Fruit fly (Drosophila melanogaster) whole organism, embryonic: ENCODE data around the gene CG14537.

Source experiments
- Antp ChIP-seq: fragments of 200-800 bp; sonication (Bioruptor generic); optimal IDR thresholded peaks from 3 replicates; lab custom pipeline; 2016; ENCODE audit warnings: missing biosample characterization, missing genetic modification characterization
- BEAF-32 ChIP-seq: fragments of 200-800 bp; sonication (Bioruptor generic); optimal IDR thresholded peaks from 3 replicates; lab custom pipeline; 2017; ENCODE audit warnings: missing biosample characterization, missing genetic modification characterization, mild to moderate bottlenecking, moderate library complexity, missing genetic modification reagents
- Bteb2 ChIP-seq: fragments of 200-800 bp; sonication (Bioruptor generic); optimal IDR thresholded peaks from 2 replicates; lab custom pipeline; 2016; ENCODE audit warnings: missing biosample characterization, missing genetic modification characterization
- CG12769 ChIP-seq: fragments of 200-800 bp; sonication (Bioruptor generic); optimal IDR thresholded peaks from 2 replicates; lab custom pipeline; 2019; ENCODE audit warnings: missing biosample characterization, mild to moderate bottlenecking, missing genetic modification characterization, moderate library complexity
- CG12942 ChIP-seq: fragments of 200-800 bp; sonication (Bioruptor generic); optimal IDR thresholded peaks from 3 replicates; lab custom pipeline; 2016; ENCODE audit warnings: missing biosample characterization, missing genetic modification characterization
- CG13424 ChIP-seq: fragments of 200-800 bp; sonication (Bioruptor generic); optimal IDR thresholded peaks from 2 replicates; lab custom pipeline; 2019; ENCODE audit warnings: missing biosample characterization, mild to moderate bottlenecking, missing genetic modification characterization, moderate library complexity
- CG13624 ChIP-seq: fragments of 200-800 bp; sonication (Bioruptor generic); optimal IDR thresholded peaks from 2 replicates; lab custom pipeline; 2016; ENCODE audit warnings: missing biosample characterization, missing genetic modification characterization
- CG13894 ChIP-seq: fragments of 200-800 bp; sonication (Bioruptor generic); optimal IDR thresholded peaks from 3 replicates; lab custom pipeline; 2018; ENCODE audit warnings: missing biosample characterization, mild to moderate bottlenecking, missing genetic modification characterization, moderate library complexity
- CG15514 ChIP-seq: fragments of 200-800 bp; sonication (Bioruptor generic); optimal IDR thresholded peaks from 3 replicates; lab custom pipeline; 2017; ENCODE audit warnings: missing biosample characterization, missing genetic modification characterization, mild to moderate bottlenecking, moderate library complexity, missing genetic modification reagents
- CG16863 ChIP-seq: fragments of 200-800 bp; sonication (Bioruptor generic); optimal IDR thresholded peaks from 3 replicates; lab custom pipeline; 2016; ENCODE audit warnings: missing biosample characterization, missing genetic modification characterization
- CG17829 ChIP-seq: fragments of 200-800 bp; optimal IDR thresholded peaks from 2 replicates; lab custom pipeline; 2019; ENCODE audit warnings: missing biosample characterization, mild to moderate bottlenecking, missing genetic modification characterization, moderate library complexity
- CG18599 ChIP-seq: fragments of 200-800 bp; sonication (Bioruptor generic); optimal IDR thresholded peaks from 3 replicates; lab custom pipeline; 2017; ENCODE audit warnings: missing biosample characterization, missing genetic modification characterization, mild to moderate bottlenecking, moderate library complexity, missing genetic modification reagents
- CG2202 ChIP-seq: fragments of 200-800 bp; sonication (Bioruptor generic); optimal IDR thresholded peaks from 2 replicates; lab custom pipeline; 2018; ENCODE audit warnings: missing biosample characterization, mild to moderate bottlenecking, missing genetic modification characterization
- CG2712 ChIP-seq: fragments of 200-800 bp; optimal IDR thresholded peaks from 3 replicates; lab custom pipeline; 2019; ENCODE audit warnings: missing biosample characterization, mild to moderate bottlenecking, missing genetic modification characterization, moderate library complexity
- CG2875 ChIP-seq: fragments of 200-800 bp; sonication (Bioruptor generic); optimal IDR thresholded peaks from 2 replicates; lab custom pipeline; 2017; ENCODE audit warnings: missing biosample characterization, mild to moderate bottlenecking, missing genetic modification characterization, missing genetic modification reagents
- CG31224 ChIP-seq: fragments of 200-800 bp; sonication (Bioruptor generic); IDR thresholded peaks from 2 replicates; pipeline ENCODE4 v1.3.6; 2022; ENCODE audit warnings: missing biosample characterization, missing genetic modification characterization
- CG33557 ChIP-seq: fragments of 200-800 bp; sonication (Bioruptor generic); optimal IDR thresholded peaks from 2 replicates; lab custom pipeline; 2019; ENCODE audit warnings: missing biosample characterization, mild to moderate bottlenecking, missing genetic modification characterization, moderate library complexity
- CG3995 ChIP-seq: fragments of 200-800 bp; sonication (Bioruptor generic); optimal IDR thresholded peaks from 3 replicates; lab custom pipeline; 2016; ENCODE audit warnings: missing biosample characterization, missing genetic modification characterization
- CG4328 ChIP-seq: fragments of 200-800 bp; sonication (Bioruptor generic); optimal IDR thresholded peaks from 3 replicates; lab custom pipeline; 2017; ENCODE audit warnings: missing biosample characterization, missing genetic modification reagents, missing genetic modification characterization
- CG6175 ChIP-seq: fragments of 200-800 bp; sonication (Bioruptor generic); IDR thresholded peaks from 3 replicates; pipeline ENCODE4 v1.3.6; 2022; ENCODE audit warnings: missing biosample characterization, missing genetic modification characterization
- CG8290 ChIP-seq, 3 experiments: fragments of 200-800 bp; sonication (Bioruptor generic); optimal IDR thresholded peaks; 2 replicates each; lab custom pipeline; 2016 to 2019; ENCODE audit warnings: missing biosample characterization in 3 of 3, missing genetic modification characterization in 3 of 3, mild to moderate bottlenecking in 2 of 3, moderate library complexity in 1 of 3
- Camta ChIP-seq: fragments of 200-800 bp; sonication (Bioruptor generic); optimal IDR thresholded peaks from 2 replicates; lab custom pipeline; 2016; ENCODE audit warnings: missing biosample characterization, missing genetic modification characterization
- CoRest ChIP-seq: fragments of 200-800 bp; sonication (Bioruptor generic); optimal IDR thresholded peaks from 3 replicates; lab custom pipeline; 2018; ENCODE audit warnings: missing biosample characterization, mild to moderate bottlenecking, missing genetic modification characterization, moderate library complexity
- CrebB ChIP-seq: fragments of 200-800 bp; sonication (Bioruptor generic); optimal IDR thresholded peaks from 3 replicates; lab custom pipeline; 2018; ENCODE audit warnings: missing biosample characterization, mild to moderate bottlenecking, missing genetic modification characterization
- Ets97D ChIP-seq: fragments of 200-800 bp; sonication (Bioruptor generic); optimal IDR thresholded peaks from 3 replicates; lab custom pipeline; 2016; ENCODE audit warnings: missing biosample characterization, missing genetic modification characterization
- Gug ChIP-seq: fragments of 200-800 bp; sonication (Bioruptor generic); IDR thresholded peaks from 4 replicates; pipeline ENCODE4 v1.3.6; 2022; ENCODE audit warnings: missing biosample characterization, missing genetic modification characterization
- H15 ChIP-seq: fragments of 200-800 bp; sonication (Bioruptor generic); IDR thresholded peaks from 3 replicates; pipeline ENCODE4 v1.3.6; 2022; ENCODE audit warnings: missing biosample characterization, missing genetic modification characterization
- HHEX ChIP-seq: fragments of 200-800 bp; sonication (Bioruptor generic); optimal IDR thresholded peaks from 3 replicates; lab custom pipeline; 2017; ENCODE audit warnings: missing biosample characterization, mild to moderate bottlenecking, missing genetic modification characterization, missing genetic modification reagents
- HmgD ChIP-seq: fragments of 200-800 bp; sonication (Bioruptor generic); optimal IDR thresholded peaks from 3 replicates; lab custom pipeline; 2016; ENCODE audit warnings: missing biosample characterization, missing genetic modification characterization
- Max ChIP-seq: fragments of 200-800 bp; sonication (Bioruptor generic); optimal IDR thresholded peaks from 2 replicates; lab custom pipeline; 2016; ENCODE audit warnings: missing biosample characterization, mild to moderate bottlenecking, missing genetic modification characterization
- NK7.1 ChIP-seq: fragments of 200-800 bp; sonication (Bioruptor generic); optimal IDR thresholded peaks from 3 replicates; lab custom pipeline; 2016; ENCODE audit warnings: missing biosample characterization, missing genetic modification characterization
- Nf-YC ChIP-seq: fragments of 200-800 bp; optimal IDR thresholded peaks from 3 replicates; lab custom pipeline; 2019; ENCODE audit warnings: missing biosample characterization, mild to moderate bottlenecking, missing genetic modification characterization, moderate library complexity
- Sry-β ChIP-seq: fragments of 200-800 bp; sonication (Bioruptor generic); optimal IDR thresholded peaks from 2 replicates; lab custom pipeline; 2018; ENCODE audit warnings: missing biosample characterization, mild to moderate bottlenecking, missing genetic modification characterization, moderate library complexity
- bigmax ChIP-seq: fragments of 200-800 bp; sonication (Bioruptor generic); optimal IDR thresholded peaks from 2 replicates; lab custom pipeline; 2018; ENCODE audit warnings: missing biosample characterization, mild to moderate bottlenecking, missing genetic modification characterization
- bsh ChIP-seq, 2 experiments: fragments of 200-800 bp; sonication (Bioruptor generic); optimal IDR thresholded peaks; 2 replicates each; lab custom pipeline; 2017 to 2018; ENCODE audit warnings: mild to moderate bottlenecking in 2 of 2, missing biosample characterization in 2 of 2, missing genetic modification characterization in 2 of 2, moderate library complexity in 1 of 2
- cato ChIP-seq: fragments of 200-800 bp; sonication (Bioruptor generic); optimal IDR thresholded peaks from 2 replicates; lab custom pipeline; 2016; ENCODE audit warnings: missing biosample characterization, missing genetic modification characterization, borderline replicate concordance
- corto ChIP-seq: fragments of 200-800 bp; sonication (Bioruptor generic); optimal IDR thresholded peaks from 2 replicates; lab custom pipeline; 2016; ENCODE audit warnings: missing biosample characterization, mild to moderate bottlenecking, missing genetic modification characterization, moderate library complexity
- disco-r ChIP-seq: fragments of 200-800 bp; sonication (Bioruptor generic); optimal IDR thresholded peaks from 2 replicates; lab custom pipeline; 2016; ENCODE audit warnings: missing biosample characterization, missing genetic modification characterization
- gfzf ChIP-seq: fragments of 200-800 bp; sonication (Bioruptor generic); optimal IDR thresholded peaks from 2 replicates; lab custom pipeline; 2016; ENCODE audit warnings: missing biosample characterization, mild to moderate bottlenecking, missing genetic modification characterization, moderate library complexity
- ind ChIP-seq: fragments of 200-800 bp; sonication (Bioruptor generic); optimal IDR thresholded peaks from 3 replicates; lab custom pipeline; 2016; ENCODE audit warnings: missing biosample characterization, missing genetic modification characterization
- kni ChIP-seq: fragments of 200-800 bp; sonication (Bioruptor generic); optimal IDR thresholded peaks from 3 replicates; lab custom pipeline; 2017; ENCODE audit warnings: mild to moderate bottlenecking, missing biosample characterization, missing genetic modification reagents, missing genetic modification characterization
- lov ChIP-seq, 2 experiments: fragments of 200-800 bp in 1 of 2; fragments of >200 bp in 1 of 2; sonication (Bioruptor generic) in 1 of 2; IDR thresholded peaks in 1 of 2; optimal IDR thresholded peaks in 1 of 2; 2 replicates in 1 of 2; 3 replicates in 1 of 2; pipeline versions ENCODE4 v1.3.6 to Lab custom; 2017 to 2022; ENCODE audit warnings: missing biosample characterization in 1 of 2, missing genetic modification characterization in 1 of 2
- mirr ChIP-seq: fragments of 200-800 bp; sonication (Bioruptor generic); optimal IDR thresholded peaks from 3 replicates; lab custom pipeline; 2018; ENCODE audit warnings: missing biosample characterization, mild to moderate bottlenecking, missing genetic modification characterization
- mld ChIP-seq: fragments of 200-800 bp; sonication (Bioruptor generic); IDR thresholded peaks from 3 replicates; pipeline ENCODE4 v1.3.6; 2022; ENCODE audit warnings: missing biosample characterization, missing genetic modification characterization; ENCODE audit not compliant: partially characterized antibody
- pfk ChIP-seq: fragments of 200-800 bp; sonication (Bioruptor generic); optimal IDR thresholded peaks from 2 replicates; lab custom pipeline; 2018; ENCODE audit warnings: missing biosample characterization, mild to moderate bottlenecking, missing genetic modification characterization, moderate library complexity
- phol ChIP-seq: fragments of 200-800 bp; sonication (Bioruptor generic); optimal IDR thresholded peaks from 3 replicates; lab custom pipeline; 2018; ENCODE audit warnings: missing biosample characterization, mild to moderate bottlenecking, missing genetic modification characterization, moderate library complexity
- schlank ChIP-seq: fragments of 200-800 bp; sonication (Bioruptor generic); optimal IDR thresholded peaks from 2 replicates; lab custom pipeline; 2018; ENCODE audit warnings: missing biosample characterization, mild to moderate bottlenecking, missing genetic modification characterization

CG14537 gene

DNA sequence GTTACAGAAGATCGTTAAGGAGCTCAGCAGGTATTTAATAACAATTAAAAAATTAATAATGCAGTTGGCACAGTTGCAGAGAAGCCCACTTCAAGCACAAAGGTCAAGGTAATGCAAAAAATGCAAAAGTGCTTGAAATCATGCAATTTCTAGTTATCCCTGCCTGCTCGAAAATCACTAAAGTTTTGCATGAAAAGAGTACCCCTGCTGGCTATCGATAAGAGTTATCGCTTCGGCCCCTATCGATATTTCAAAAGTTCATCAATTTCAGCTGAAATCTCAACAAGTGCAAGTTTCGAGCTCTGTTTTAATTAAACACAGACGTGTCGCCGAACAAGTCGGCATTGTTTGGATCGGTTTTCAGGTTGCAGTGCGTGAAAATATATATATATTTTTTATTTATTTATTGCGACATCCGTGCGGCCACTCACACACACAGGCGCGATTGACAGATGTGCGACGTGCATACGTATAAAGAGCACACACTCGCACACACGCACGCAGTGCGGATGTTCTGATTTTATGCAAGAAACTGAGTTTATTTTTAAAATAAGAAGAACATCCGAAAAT lies 18.9 kb upstream of the CG14537 start (continued):
- peak; percentile 55 for TF ChIP-seq CG4328 (GFP tag; lab: Kevin White, UChicago)
- TF ChIP-seq CG17829 (tag; lab: Kevin White, UChicago), result peak; percentile 65
- peak; percentile 58 for TF ChIP-seq CG13424 (tag; lab: Kevin White, UChicago)
- peak; percentile 65 for TF ChIP-seq CG2712 (tag; lab: Kevin White, UChicago)
- peak; percentile 53 for TF ChIP-seq CG16863 (GFP tag; lab: Kevin White, UChicago)
- TF ChIP-seq mirr (GFP tag; lab: Kevin White, UChicago), result peak; percentile 33
- TF ChIP-seq HHEX, result peak; percentile 53
- peak; percentile 27 for TF ChIP-seq HmgD (GFP tag; lab: Kevin White, UChicago)
- TF ChIP-seq Max (GFP tag; lab: Kevin White, UChicago), result peak; percentile 58
- peak; percentile 31; the same call in 1 of the 4 replicates for TF ChIP-seq Gug
- peak; percentile 86 for TF ChIP-seq Ets97D (GFP tag; lab: Kevin White, UChicago)
- TF ChIP-seq Bteb2 (GFP tag; lab: Kevin White, UChicago), result no peak
- peak; percentile 8 for TF ChIP-seq CG8290 (GFP tag; optimal IDR thresholded peaks at IDR 0.05; lab: Kevin White, UChicago)
- TF ChIP-seq CG8290 (tag; optimal IDR thresholded peaks at IDR 0.05; lab: Kevin White, UChicago), result no peak
- TF ChIP-seq BEAF-32 (GFP tag; lab: Kevin White, UChicago), result peak; percentile 85
- peak; percentile 39 for TF ChIP-seq CG2875 (GFP tag; lab: Kevin White, UChicago)
- TF ChIP-seq CG12942 (GFP tag; lab: Kevin White, UChicago), result peak; percentile 15
- TF ChIP-seq disco-r, result no peak
- TF ChIP-seq CG13624 (GFP tag; lab: Kevin White, UChicago), result peak; percentile 62
- peak; percentile 60 for TF ChIP-seq CoRest (tag; lab: Kevin White, UChicago)
- TF ChIP-seq cato (GFP tag; lab: Kevin White, UChicago), result no peak
- TF ChIP-seq H15 (GFP tag; lab: Robert Waterston, UW), result peak; percentile 48; the same call in 1 of the 3 replicates
- peak; percentile 36 for TF ChIP-seq NK7.1 (GFP tag; lab: Kevin White, UChicago)
- peak; percentile 61 for TF ChIP-seq Nf-YC
- TF ChIP-seq CG18599, result peak; percentile 73
- TF ChIP-seq schlank (tag; lab: Kevin White, UChicago), result peak; percentile 4
- no peak for TF ChIP-seq lov (optimal IDR thresholded peaks at IDR 0.05; lab: Kevin White, UChicago)
- TF ChIP-seq lov (GFP tag; IDR thresholded peaks at IDR 0.05; lab: Robert Waterston, UW), result 0 out of 3 replicates have a peak, but pooled peaks have one; percentile 62
- no peak for TF ChIP-seq CG13894 (tag; lab: Kevin White, UChicago)
- peak; percentile 67 for TF ChIP-seq phol
- TF ChIP-seq corto (GFP tag; lab: Kevin White, UChicago), result peak; percentile 33
- no peak for TF ChIP-seq pfk (GFP tag; lab: Kevin White, UChicago)
- peak; percentile 54 for TF ChIP-seq Antp
- TF ChIP-seq mld (GFP tag; lab: Robert Waterston, UW), result peak; percentile 76; the same call in 2 of the 3 replicates
- no peak for TF ChIP-seq kni
- TF ChIP-seq CG3995 (GFP tag; lab: Kevin White, UChicago), result peak; percentile 97
- peak; percentile 2 to 38 for TF ChIP-seq bsh (GFP tag; optimal IDR thresholded peaks at IDR 0.05; lab: Kevin White, UChicago)
- TF ChIP-seq CG31224 (GFP tag; lab: Robert Waterston, UW), result no peak
- TF ChIP-seq CG12769 (tag; lab: Kevin White, UChicago), result no peak
- peak; percentile 9 for TF ChIP-seq bigmax
- no peak for TF ChIP-seq CG6175
- TF ChIP-seq ind, result peak; percentile 51
- peak; percentile 47 for TF ChIP-seq CrebB (tag; lab: Kevin White, UChicago)
- peak; percentile 53 for TF ChIP-seq Camta (GFP tag; lab: Kevin White, UChicago)
- peak; percentile 20 for TF ChIP-seq gfzf
- TF ChIP-seq CG15514 (GFP tag; lab: Kevin White, UChicago), result peak; percentile 79
- TF ChIP-seq CG33557 (GFP tag; lab: Kevin White, UChicago), result peak; percentile 2
- TF ChIP-seq Sry-β (GFP tag; lab: Kevin White, UChicago), result peak; percentile 22
- no peak for TF ChIP-seq CG2202 (tag; lab: Kevin White, UChicago)
